Fruit fly (Drosophila melanogaster): Measurements from ENCODE around the gene CG15390.

DNA sequence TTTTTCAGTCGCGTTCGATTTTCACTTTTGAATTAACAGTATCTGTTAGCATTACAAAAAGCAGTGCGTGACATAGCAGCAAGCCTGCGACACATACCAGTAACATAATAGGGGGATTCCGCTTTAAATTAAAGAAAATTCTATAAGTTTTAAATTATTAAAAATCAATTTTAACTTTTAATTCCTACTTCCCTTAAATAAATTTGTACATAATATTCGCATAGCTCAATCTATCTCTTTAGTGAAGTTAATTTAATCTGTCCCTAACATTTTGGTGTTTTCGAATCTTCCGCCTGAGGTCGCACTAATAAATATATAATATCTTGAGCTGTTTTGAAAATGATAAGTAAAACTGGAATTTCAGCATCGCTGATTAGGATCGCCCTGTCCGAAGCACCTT, 46.0 kb downstream of the CG15390 start, which contains the start of gene CG9886:
- TF ChIP-seq CG8478 (optimal IDR thresholded peaks at IDR 0.05): no peak
- no peak for TF ChIP-seq CTCF (optimal IDR thresholded peaks at IDR 0.05)
